Fruit fly (Drosophila melanogaster): ENCODE results near the gene CG6418.

CG6418 gene

dm6 chr3L:10857515-10858023 is 21.3 kb downstream of the CG6418 start (continued):
- TF ChIP-seq Atf-2 (GFP tag; optimal IDR thresholded peaks at IDR 0.05): peak; percentile 5
- TF ChIP-seq CG12391 (tag; optimal IDR thresholded peaks at IDR 0.05): peak; percentile 33
- no peak for TF ChIP-seq Hand (GFP tag; optimal IDR thresholded peaks at IDR 0.05)
- no peak for TF ChIP-seq tin (GFP tag; optimal IDR thresholded peaks at IDR 0.05)
- peak; percentile 42 for TF ChIP-seq scrt (GFP tag; optimal IDR thresholded peaks at IDR 0.05)
- TF ChIP-seq CG12659 (GFP tag; optimal IDR thresholded peaks at IDR 0.05): peak; percentile 40
- peak; percentile 83 for TF ChIP-seq mirr (GFP tag; optimal IDR thresholded peaks at IDR 0.05)
- TF ChIP-seq oc (tag; optimal IDR thresholded peaks at IDR 0.05): peak; percentile 68
- peak; percentile 4 for TF ChIP-seq Six4 (GFP tag; optimal IDR thresholded peaks at IDR 0.05)
- TF ChIP-seq ewg (GFP tag; optimal IDR thresholded peaks at IDR 0.05): no peak
- TF ChIP-seq Gug (GFP tag; IDR thresholded peaks at IDR 0.05): peak; percentile 61; the same call in 2 of the 4 replicates
- no peak for TF ChIP-seq ab (GFP tag; optimal IDR thresholded peaks at IDR 0.05)
- TF ChIP-seq tna (GFP tag; IDR thresholded peaks at IDR 0.05; ENCODE audit: partially characterized antibody): peak; percentile 82
- TF ChIP-seq Adf1 (GFP tag; IDR thresholded peaks at IDR 0.05): peak; percentile 89
- TF ChIP-seq ttk (GFP tag; IDR thresholded peaks at IDR 0.05): peak; percentile 33; the same call in 1 of the 2 replicates
- peak; percentile 55; the same call in 1 of the 2 replicates for TF ChIP-seq CG32532 (GFP tag; IDR thresholded peaks at IDR 0.05)
- TF ChIP-seq Drgx (GFP tag; IDR thresholded peaks at IDR 0.05): peak; percentile 50; the same call in 1 of the 2 replicates
- TF ChIP-seq CG8089 (GFP tag; optimal IDR thresholded peaks at IDR 0.05): peak; percentile 38
- peak; percentile 8 for TF ChIP-seq CG12744 (GFP tag; optimal IDR thresholded peaks at IDR 0.05)
- TF ChIP-seq Lhr (GFP tag; optimal IDR thresholded peaks at IDR 0.05): no peak
- TF ChIP-seq CG11504 (tag; optimal IDR thresholded peaks at IDR 0.05): peak; percentile 62
- TF ChIP-seq CG1647 (GFP tag; optimal IDR thresholded peaks at IDR 0.05): peak; percentile 36
- no peak for TF ChIP-seq jigr1 (GFP tag; IDR thresholded peaks at IDR 0.05)
- TF ChIP-seq CG8924 (tag; optimal IDR thresholded peaks at IDR 0.05): peak; percentile 62
- TF ChIP-seq CG17829 (tag; optimal IDR thresholded peaks at IDR 0.05): peak; percentile 70
- TF ChIP-seq CG11247 (GFP tag; IDR thresholded peaks at IDR 0.05): peak; percentile 50; the same call in 1 of the 2 replicates
- peak; percentile 24 for TF ChIP-seq CG17568 (GFP tag; optimal IDR thresholded peaks at IDR 0.05)
- TF ChIP-seq Dad (GFP tag; optimal IDR thresholded peaks at IDR 0.05): peak; percentile 58
- TF ChIP-seq Fer1 (GFP tag; optimal IDR thresholded peaks at IDR 0.05): peak; percentile 51
- TF ChIP-seq CG16813 (GFP tag; IDR thresholded peaks at IDR 0.05; ENCODE audit: partially characterized antibody): peak; percentile 50; the same call in 2 of the 3 replicates
- peak; percentile 49; the same call in 1 of the 2 replicates for TF ChIP-seq wdn (GFP tag; IDR thresholded peaks at IDR 0.05)
- peak; percentile 18 for TF ChIP-seq CG2116 (GFP tag; optimal IDR thresholded peaks at IDR 0.05)
- peak; percentile 37; the same call in 1 of the 2 replicates for TF ChIP-seq unc-4 (GFP tag; IDR thresholded peaks at IDR 0.05; ENCODE audit: partially characterized antibody)
- peak; percentile 63; the same call in 1 of the 2 replicates for TF ChIP-seq CG10321 (GFP tag; IDR thresholded peaks at IDR 0.05)
- no peak for TF ChIP-seq H15 (GFP tag; IDR thresholded peaks at IDR 0.05)
- peak; percentile 35; the same call in 1 of the 2 replicates for TF ChIP-seq E2f2 (GFP tag; IDR thresholded peaks at IDR 0.05)
- peak; percentile 40; the same call in 1 of the 2 replicates for TF ChIP-seq inv (GFP tag; IDR thresholded peaks at IDR 0.05; ENCODE audit: partially characterized antibody)
- peak; percentile 74 for TF ChIP-seq Bgb (GFP tag; IDR thresholded peaks at IDR 0.05; ENCODE audit: partially characterized antibody)
- no peak for TF ChIP-seq CG18011 (GFP tag; optimal IDR thresholded peaks at IDR 0.05)
- TF ChIP-seq CG33213 (GFP tag; optimal IDR thresholded peaks at IDR 0.05): peak; percentile 55
- peak; percentile 63; the same call in 2 of the 3 replicates for TF ChIP-seq CG11456 (GFP tag; IDR thresholded peaks at IDR 0.05)
- peak; percentile 94 for TF ChIP-seq Hey (tag; optimal IDR thresholded peaks at IDR 0.05)
- TF ChIP-seq CG32767 (GFP tag; IDR thresholded peaks at IDR 0.05): peak; percentile 81
- peak; percentile 3 for TF ChIP-seq PHDP (tag; optimal IDR thresholded peaks at IDR 0.05)
- TF ChIP-seq CG10565 (GFP tag; optimal IDR thresholded peaks at IDR 0.05): no peak
- TF ChIP-seq CG33557 (GFP tag; optimal IDR thresholded peaks at IDR 0.05): peak; percentile 33
- no peak for TF ChIP-seq CG12236 (GFP tag; optimal IDR thresholded peaks at IDR 0.05)
- TF ChIP-seq CG2889 (GFP tag; IDR thresholded peaks at IDR 0.05): no peak
- TF ChIP-seq Dbx (GFP tag; IDR thresholded peaks at IDR 0.05): no peak; the same call in 1 of the 3 replicates
- TF ChIP-seq br (optimal IDR thresholded peaks at IDR 0.05): no peak
